Fruit fly (Drosophila melanogaster): ENCODE results near the gene mtd.

The mtd gene

DNA sequence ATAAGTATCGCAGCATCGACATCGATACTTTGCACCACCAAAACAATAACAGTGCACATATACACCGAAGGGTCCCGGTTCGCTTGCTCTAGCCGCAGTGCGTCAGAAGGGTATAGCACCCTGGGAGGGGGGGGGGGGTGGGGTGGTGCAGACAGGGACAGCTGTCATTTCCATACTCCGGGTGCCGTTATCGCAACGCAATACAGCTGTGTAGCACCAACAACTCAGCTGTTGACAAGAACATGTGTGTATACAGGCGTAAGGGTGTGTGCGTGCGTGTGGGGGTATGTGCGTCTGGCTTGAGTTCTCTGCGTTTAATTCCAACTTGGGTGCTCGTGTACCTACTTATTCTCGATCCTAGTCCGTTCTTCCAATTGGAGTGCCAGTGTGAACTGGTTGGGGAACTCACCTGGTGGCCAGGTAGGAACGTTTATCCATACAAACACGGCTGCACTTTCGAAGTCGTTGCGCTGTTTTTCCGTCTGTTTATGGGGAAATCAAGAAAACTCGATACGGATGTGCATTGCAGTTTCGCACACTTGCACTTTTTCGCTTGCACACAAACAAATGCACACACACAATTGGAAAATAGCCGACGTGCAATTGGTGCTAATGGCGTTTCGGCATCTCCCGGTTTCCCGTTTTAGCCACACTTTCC lies 17.4 kb upstream of the mtd start (continued):
- no peak for TF ChIP-seq CG10462 (GFP tag; optimal IDR thresholded peaks at IDR 0.05)
- no peak for TF ChIP-seq Deaf1 (tag; optimal IDR thresholded peaks at IDR 0.05)
- no peak for TF ChIP-seq CG3065 (GFP tag; optimal IDR thresholded peaks at IDR 0.05)
- TF ChIP-seq Jarid2 (GFP tag; optimal IDR thresholded peaks at IDR 0.05): no peak
- TF ChIP-seq Ravus (GFP tag; IDR thresholded peaks at IDR 0.05): no peak
- no peak for TF ChIP-seq H2.0 (GFP tag; IDR thresholded peaks at IDR 0.05)
- TF ChIP-seq Taf1 (GFP tag; IDR thresholded peaks at IDR 0.05): peak; percentile 15; the same call in 1 of the 2 replicates
- TF ChIP-seq B-H1 (GFP tag; IDR thresholded peaks at IDR 0.05): no peak; the same call in 2 of the 3 replicates
- TF ChIP-seq Bgb (GFP tag; IDR thresholded peaks at IDR 0.05; ENCODE audit: partially characterized antibody): peak; percentile 25; the same call in 1 of the 2 replicates
- TF ChIP-seq Xbp1 (GFP tag; optimal IDR thresholded peaks at IDR 0.05): no peak
- no peak for TF ChIP-seq sc (optimal IDR thresholded peaks at IDR 0.05)
- TF ChIP-seq sc (GFP tag; optimal IDR thresholded peaks at IDR 0.05): no peak
- TF ChIP-seq crp (GFP tag; optimal IDR thresholded peaks at IDR 0.05): peak in 1 of 2 experiments; percentile 85
- no peak for TF ChIP-seq Dek (tag; optimal IDR thresholded peaks at IDR 0.05)
- peak; percentile 7 for TF ChIP-seq CG9817 (tag; optimal IDR thresholded peaks at IDR 0.05)
- 0 out of 3 replicates have a peak, but pooled peaks have one; percentile 36 for TF ChIP-seq sr (GFP tag; IDR thresholded peaks at IDR 0.05)
- no peak for TF ChIP-seq dpn (GFP tag; optimal IDR thresholded peaks at IDR 0.05)
- TF ChIP-seq Max (GFP tag; optimal IDR thresholded peaks at IDR 0.05): no peak
- TF ChIP-seq YL-1 (GFP tag; optimal IDR thresholded peaks at IDR 0.05): no peak
- TF ChIP-seq CG2116 (GFP tag; optimal IDR thresholded peaks at IDR 0.05): no peak
- no peak for TF ChIP-seq pan (optimal IDR thresholded peaks at IDR 0.05)
- TF ChIP-seq pan (GFP tag; optimal IDR thresholded peaks at IDR 0.05 in 1 of 2, IDR thresholded peaks at IDR 0.05 in 1 of 2): peak in 1 of 2 experiments; percentile 15
- no peak for TF ChIP-seq her (GFP tag; optimal IDR thresholded peaks at IDR 0.05)
- no peak for TF ChIP-seq Bteb2 (GFP tag; optimal IDR thresholded peaks at IDR 0.05)
- no peak for TF ChIP-seq ham (GFP tag; IDR thresholded peaks at IDR 0.05)
- TF ChIP-seq Nf-YB (GFP tag; optimal IDR thresholded peaks at IDR 0.05): no peak
- TF ChIP-seq NC2α (GFP tag; optimal IDR thresholded peaks at IDR 0.05): no peak
- no peak for TF ChIP-seq CG3163 (GFP tag; optimal IDR thresholded peaks at IDR 0.05)
- no peak for TF ChIP-seq schlank (tag; optimal IDR thresholded peaks at IDR 0.05)
- TF ChIP-seq CG34376 (GFP tag; optimal IDR thresholded peaks at IDR 0.05): peak; percentile 64
- 0 out of 3 replicates have a peak, but pooled peaks have one; percentile 12 for TF ChIP-seq dysf (GFP tag; IDR thresholded peaks at IDR 0.05)
- TF ChIP-seq ci (GFP tag; IDR thresholded peaks at IDR 0.05): no peak
- TF ChIP-seq Atf-2 (GFP tag; optimal IDR thresholded peaks at IDR 0.05): no peak
- TF ChIP-seq CG2129 (GFP tag; IDR thresholded peaks at IDR 0.05; ENCODE audit: partially characterized antibody): no peak
- peak; percentile 79 for TF ChIP-seq CG32767 (GFP tag; IDR thresholded peaks at IDR 0.05)
- no peak for TF ChIP-seq Abd-B (GFP tag; optimal IDR thresholded peaks at IDR 0.05)
- TF ChIP-seq CG12744 (GFP tag; optimal IDR thresholded peaks at IDR 0.05): no peak
- TF ChIP-seq toy (GFP tag; IDR thresholded peaks at IDR 0.05): no peak
- TF ChIP-seq CG8359 (GFP tag; optimal IDR thresholded peaks at IDR 0.05; ENCODE audit: borderline replicate concordance): no peak
- TF ChIP-seq sqz (GFP tag; optimal IDR thresholded peaks at IDR 0.05): peak; percentile 13
- TF ChIP-seq HmgD (GFP tag; optimal IDR thresholded peaks at IDR 0.05): no peak
- TF ChIP-seq H15 (GFP tag; IDR thresholded peaks at IDR 0.05): no peak
- no peak for TF ChIP-seq CG3995 (GFP tag; optimal IDR thresholded peaks at IDR 0.05)
- peak; percentile 53 for TF ChIP-seq sd (tag; optimal IDR thresholded peaks at IDR 0.05)
- TF ChIP-seq twi (tag; optimal IDR thresholded peaks at IDR 0.05): peak; percentile 75
- no peak for TF ChIP-seq esg (GFP tag; conservative IDR thresholded peaks at IDR 0.05)
- peak; percentile 44 for TF ChIP-seq Hmr (GFP tag; optimal IDR thresholded peaks at IDR 0.05)
- peak; percentile 21; the same call in 1 of the 2 replicates for TF ChIP-seq CG7372 (GFP tag; IDR thresholded peaks at IDR 0.05)
- no peak for TF ChIP-seq CG7271 (tag; optimal IDR thresholded peaks at IDR 0.05)
- TF ChIP-seq Tbp (GFP tag; optimal IDR thresholded peaks at IDR 0.05): no peak
- TF ChIP-seq CG3726 (GFP tag; IDR thresholded peaks at IDR 0.05): no peak

Data from whole organism, embryonic.